Fruit fly (Drosophila melanogaster): Measurements from ENCODE around the gene MED21.

The MED21 gene

DNA sequence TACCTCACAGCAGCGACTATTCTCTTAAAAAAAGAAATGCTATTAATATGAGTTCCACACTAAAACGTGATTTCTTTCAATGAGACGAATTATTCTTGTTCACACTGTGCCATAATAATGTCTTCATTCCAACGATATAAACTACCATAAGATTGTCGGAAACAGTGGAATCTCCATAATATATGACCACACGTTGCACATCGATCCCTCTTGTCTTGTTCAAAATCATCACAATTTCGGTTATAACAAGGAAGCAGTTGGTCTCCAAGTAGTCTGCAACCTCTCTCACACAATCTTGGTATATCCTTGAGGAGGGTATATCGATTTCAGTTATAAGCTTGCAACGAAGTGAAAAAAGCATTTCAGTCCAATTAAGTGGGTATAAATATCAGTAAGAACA lies at the start of gene MED21:
Gene MED21 (minus strand): TSS at position 48 of the 400 bp plus-strand sequence.
- TF ChIP-seq insv (optimal IDR thresholded peaks at IDR 0.05) (no peak), Sin3A (optimal IDR thresholded peaks at IDR 0.05) (no peak), ttk (optimal IDR thresholded peaks at IDR 0.05) (no peak), psq (optimal IDR thresholded peaks at IDR 0.05) (no peak), h (optimal IDR thresholded peaks at IDR 0.05) (no peak), Myc (optimal IDR thresholded peaks at IDR 0.05) (no peak)

dm6 chr3L:25150231-25150630 lies 34.5 kb upstream of the MED21 start:
- no peak for TF ChIP-seq Myc (optimal IDR thresholded peaks at IDR 0.05)
- TF ChIP-seq insv (optimal IDR thresholded peaks at IDR 0.05), result no peak
- no peak for TF ChIP-seq Sin3A (optimal IDR thresholded peaks at IDR 0.05)
- no peak for TF ChIP-seq ttk (optimal IDR thresholded peaks at IDR 0.05)
- TF ChIP-seq h (optimal IDR thresholded peaks at IDR 0.05), result no peak
- no peak for TF ChIP-seq psq (optimal IDR thresholded peaks at IDR 0.05)

DNA sequence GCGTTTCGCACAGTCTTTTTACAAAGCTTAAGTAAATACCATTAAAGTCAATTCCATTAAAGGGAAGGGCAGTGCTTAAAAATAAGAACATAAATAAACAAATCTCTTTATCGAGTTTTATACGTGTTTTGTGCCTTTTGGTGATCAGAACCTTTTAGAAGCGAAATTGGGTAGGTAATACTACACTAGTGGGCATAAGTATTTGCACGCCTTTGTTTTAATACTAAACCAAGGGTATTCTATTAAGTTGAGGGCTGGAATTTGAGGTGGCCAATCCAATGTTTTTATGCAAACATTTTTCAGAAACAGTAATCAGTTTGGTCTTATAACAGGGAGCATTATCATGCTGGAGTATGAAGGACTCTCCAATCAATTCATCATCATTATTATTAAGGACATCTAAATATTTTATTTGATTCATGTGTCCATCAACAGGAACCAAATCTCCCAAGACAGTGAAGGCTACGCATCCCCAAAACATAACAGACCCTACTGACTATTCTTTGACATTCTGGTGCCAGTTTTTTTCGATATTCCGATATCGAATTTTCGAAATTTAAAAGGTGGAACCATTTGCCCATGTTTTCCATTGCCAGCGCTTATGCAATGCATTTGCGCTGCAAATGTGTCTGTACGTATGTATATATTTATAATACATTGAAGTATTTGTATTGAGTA lies 5.6 kb upstream of the MED21 start:
- TF ChIP-seq ttk (optimal IDR thresholded peaks at IDR 0.05) (no peak), h (optimal IDR thresholded peaks at IDR 0.05) (no peak), insv (optimal IDR thresholded peaks at IDR 0.05) (no peak), psq (optimal IDR thresholded peaks at IDR 0.05) (no peak), Myc (optimal IDR thresholded peaks at IDR 0.05) (no peak)

- no peak for TF ChIP-seq psq (optimal IDR thresholded peaks at IDR 0.05)
- no peak for TF ChIP-seq ttk (optimal IDR thresholded peaks at IDR 0.05)
- no peak for TF ChIP-seq h (optimal IDR thresholded peaks at IDR 0.05)
- no peak for TF ChIP-seq Myc (optimal IDR thresholded peaks at IDR 0.05)
- TF ChIP-seq insv (optimal IDR thresholded peaks at IDR 0.05), result no peak
- no peak for TF ChIP-seq Sin3A (optimal IDR thresholded peaks at IDR 0.05)
Observed at dm6 chr3L:25120499-25121101, 4.9 kb upstream of the MED21 start, which contains the start of gene UQCR-11. TSS of gene UQCR-11 (plus strand) at chr3L:25120709.

- TF ChIP-seq psq (optimal IDR thresholded peaks at IDR 0.05) (no peak), ttk (optimal IDR thresholded peaks at IDR 0.05) (no peak), Myc (optimal IDR thresholded peaks at IDR 0.05) (no peak), Sin3A (optimal IDR thresholded peaks at IDR 0.05) (no peak), insv (optimal IDR thresholded peaks at IDR 0.05) (no peak), h (optimal IDR thresholded peaks at IDR 0.05) (no peak)
Observed at dm6 chr3L:25108721-25109120, 7.0 kb downstream of the MED21 start.

DNA sequence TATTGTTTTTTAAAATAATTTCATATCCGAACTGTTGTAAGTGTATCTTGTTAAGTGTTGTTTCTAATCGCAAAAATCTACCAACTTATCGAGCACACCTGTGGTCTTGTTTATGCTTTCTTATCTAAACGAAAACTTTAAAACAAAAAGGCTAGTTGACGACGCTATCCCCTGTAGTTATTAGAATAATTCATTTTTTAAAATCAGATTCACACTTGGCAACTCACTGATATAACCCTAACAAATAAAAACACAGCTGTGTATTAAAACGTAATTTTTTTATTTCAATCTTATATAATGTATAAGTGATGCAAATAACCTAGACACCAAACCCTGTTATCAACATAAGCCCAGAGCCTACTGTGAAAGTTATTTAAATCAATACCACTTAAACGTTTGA lies 8.0 kb downstream of the MED21 start:
- TF ChIP-seq ttk (optimal IDR thresholded peaks at IDR 0.05), result no peak
- TF ChIP-seq h (optimal IDR thresholded peaks at IDR 0.05), result no peak
- no peak for TF ChIP-seq insv (optimal IDR thresholded peaks at IDR 0.05)
- TF ChIP-seq psq (optimal IDR thresholded peaks at IDR 0.05), result no peak
- no peak for TF ChIP-seq Sin3A (optimal IDR thresholded peaks at IDR 0.05)

dm6 chr3L:25107294-25107693 lies 8.5 kb downstream of the MED21 start, which contains the start of gene Set1:
TSS of gene Set1 (plus strand) at chr3L:25107594.
- TF ChIP-seq ttk (optimal IDR thresholded peaks at IDR 0.05) (no peak), Sin3A (optimal IDR thresholded peaks at IDR 0.05) (no peak), Myc (optimal IDR thresholded peaks at IDR 0.05) (no peak), psq (optimal IDR thresholded peaks at IDR 0.05) (no peak)

All from Kc167 (cell line).